Worm (Caenorhabditis elegans) whole organism, L4 larva: ENCODE results near the gene snf-10.

Source experiments
- ceh-82 ChIP-seq: sonication (generic microtip); optimal IDR thresholded peaks from 2 replicates; lab custom pipeline; 2017; ENCODE audit warnings: missing biosample characterization, missing genetic modification characterization
- dmd-9 ChIP-seq: fragments of 200-800 bp; sonication (Bioruptor generic); IDR thresholded peaks from 2 replicates; pipeline ENCODE4 v1.3.6; 2022; ENCODE audit warnings: missing genetic modification reagents, missing genetic modification characterization, missing compliant biosample characterization
- dpl-1 ChIP-seq: fragments of 150-350 bp; optimal IDR thresholded peaks from 2 replicates; lab custom pipeline; 2014; ENCODE audit warnings: missing biosample characterization, missing genetic modification reagents, missing genetic modification characterization
- lin-38 ChIP-seq: fragments of 200-800 bp; sonication (Bioruptor generic); IDR thresholded peaks from 2 replicates; pipeline ENCODE4 v1.3.6; 2022; ENCODE audit warnings: missing genetic modification reagents, missing genetic modification characterization, missing compliant biosample characterization
- pha-4 ChIP-seq, 2 experiments: fragments of 150-350 bp in 1 of 2; fragments of 200-800 bp in 1 of 2; sonication (Bioruptor generic) in 1 of 2; IDR thresholded peaks in 1 of 2; optimal IDR thresholded peaks in 1 of 2; 2 replicates each; pipeline versions ENCODE4 v1.3.6 to Lab custom; 2014 to 2022; ENCODE audit warnings: missing genetic modification characterization in 2 of 2, missing genetic modification reagents in 2 of 2, missing biosample characterization in 1 of 2, missing compliant biosample characterization in 1 of 2
- snpc-4 ChIP-seq: fragments of 150-350 bp; optimal IDR thresholded peaks from 2 replicates; lab custom pipeline; 2014; ENCODE audit warnings: missing biosample characterization, missing genetic modification characterization
- unc-62 ChIP-seq, 3 experiments: fragments of 150-350 bp in 1 of 3; sonication (generic microtip); optimal IDR thresholded peaks in 2 of 3; peaks in 1 of 3; 1 replicate in 1 of 3; 2 replicates in 2 of 3; lab custom pipeline; 2014 to 2017; ENCODE audit warnings: missing biosample characterization in 3 of 3, missing genetic modification characterization in 3 of 3, missing genetic modification reagents in 3 of 3, missing genotype in 1 of 3

ce11 chrV:10398431-10398830 lies 42.2 kb downstream of the snf-10 start, which contains the start of gene ugt-2:
- TF ChIP-seq snpc-4 (tag; lab: Kevin White, UChicago): no peak
- TF ChIP-seq dpl-1 (GFP tag; lab: Kevin White, UChicago): no peak
- no peak for TF ChIP-seq ceh-82 (tag; lab: Kevin White, UChicago)
- no peak for TF ChIP-seq dmd-9
- no peak for TF ChIP-seq lin-38 (GFP tag; lab: Robert Waterston, UW)
- TF ChIP-seq pha-4 (GFP tag; IDR thresholded peaks at IDR 0.05; lab: Robert Waterston, UW): no peak
- TF ChIP-seq pha-4 (tag; optimal IDR thresholded peaks at IDR 0.05; lab: Kevin White, UChicago): no peak
- peak in 1 of 2 experiments; percentile 89 for TF ChIP-seq unc-62 (GFP tag; optimal IDR thresholded peaks at IDR 0.05 in 1 of 2; lab: Kevin White, UChicago)
- TF ChIP-seq unc-62 (tag; optimal IDR thresholded peaks at IDR 0.05; lab: Kevin White, UChicago): no peak
